Fruit fly (Drosophila melanogaster): ENCODE data around the gene CG2972.

- no peak for TF ChIP-seq Crg-1 (GFP tag; optimal IDR thresholded peaks at IDR 0.05)
- TF ChIP-seq cnc (optimal IDR thresholded peaks at IDR 0.05), result no peak
- TF ChIP-seq CG1620 (GFP tag; optimal IDR thresholded peaks at IDR 0.05), result no peak
- TF ChIP-seq CG5204 (GFP tag; optimal IDR thresholded peaks at IDR 0.05), result no peak
- no peak for TF ChIP-seq kay (GFP tag; ENCODE audit: borderline replicate concordance)
- no peak for TF ChIP-seq CG33017 (tag; optimal IDR thresholded peaks at IDR 0.05)
- TF ChIP-seq Clk (GFP tag; optimal IDR thresholded peaks at IDR 0.05), result no peak
- TF ChIP-seq CG7045 (GFP tag; optimal IDR thresholded peaks at IDR 0.05), result no peak
- TF ChIP-seq cic (GFP tag; optimal IDR thresholded peaks at IDR 0.05), result no peak
- no peak for TF ChIP-seq toe (GFP tag; optimal IDR thresholded peaks at IDR 0.05)
- TF ChIP-seq Mnt (GFP tag; optimal IDR thresholded peaks at IDR 0.05), result no peak
- no peak for TF ChIP-seq CG12768 (GFP tag; optimal IDR thresholded peaks at IDR 0.05)
- TF ChIP-seq CG11617 (GFP tag; optimal IDR thresholded peaks at IDR 0.05), result no peak
Observed at dm6 chrX:10108286-10108685, 25.3 kb downstream of the CG2972 start.
